Worm (Caenorhabditis elegans): Measurements from ENCODE around the gene R02D5.9.

The R02D5.9 gene

DNA sequence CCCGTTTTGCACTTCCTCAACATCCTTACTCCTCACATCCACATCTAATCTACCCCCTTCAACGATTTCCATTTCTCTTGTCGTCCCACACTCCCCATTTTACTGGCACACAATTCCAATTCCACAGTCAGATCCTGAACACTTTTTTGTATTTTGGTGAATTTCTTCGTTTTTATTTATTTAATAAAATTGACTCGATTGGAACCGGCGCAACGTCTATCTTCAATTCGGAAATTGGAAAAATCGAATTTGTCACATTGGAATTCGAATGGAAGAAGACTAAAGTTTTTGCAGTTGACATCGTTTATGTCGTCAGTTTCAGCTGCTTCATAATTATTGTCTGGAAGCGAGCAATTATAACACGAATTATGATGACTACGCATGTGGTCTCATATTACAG lies 16.3 kb upstream of the R02D5.9 start:
- TF ChIP-seq spr-1 (tag; optimal IDR thresholded peaks at IDR 0.05) (no peak), ces-1 (GFP tag; optimal IDR thresholded peaks at IDR 0.05) (peak; percentile 53)

DNA sequence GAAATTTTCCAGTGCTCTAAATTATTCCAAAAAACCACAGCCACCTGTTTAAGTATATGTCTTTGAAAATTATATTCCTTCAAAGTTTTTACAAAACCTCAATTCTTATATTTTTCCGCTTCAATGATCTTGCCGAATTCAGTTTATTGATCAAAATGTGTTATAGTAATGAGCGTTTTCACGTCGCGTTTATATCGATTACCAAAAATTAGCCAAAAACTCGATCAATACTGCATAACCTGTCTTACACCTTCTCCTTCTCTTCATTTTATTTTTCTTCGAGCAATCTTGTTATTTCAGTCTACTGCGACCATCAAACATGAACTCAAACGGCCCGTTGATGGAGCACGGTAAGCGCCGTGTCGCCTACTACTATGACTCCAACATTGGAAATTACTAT lies 14.2 kb upstream of the R02D5.9 start, which contains the start of gene hda-1:
hda-1 (plus strand) TSS at position 301 of the 400 bp plus-strand sequence.
- no peak for TF ChIP-seq T26A8.4 (GFP tag; IDR thresholded peaks at IDR 0.05)
- TF ChIP-seq jun-1 (tag; optimal IDR thresholded peaks at IDR 0.05): no peak
- TF ChIP-seq F44E2.7 (GFP tag; IDR thresholded peaks at IDR 0.05): no peak
- no peak for TF ChIP-seq ZK337.2 (GFP tag; IDR thresholded peaks at IDR 0.05)
- TF ChIP-seq lin-13 (GFP tag; optimal IDR thresholded peaks at IDR 0.05): no peak
- no peak for TF ChIP-seq aha-1 (tag)
- TF ChIP-seq hlh-30 (tag; optimal IDR thresholded peaks at IDR 0.05; ENCODE audit: insufficient read depth): no peak
- no peak for TF ChIP-seq daf-19 (GFP tag; conservative IDR thresholded peaks at IDR 0.05)
- TF ChIP-seq ama-1 (optimal IDR thresholded peaks at IDR 0.05): no peak
- TF ChIP-seq fos-1 (tag; optimal IDR thresholded peaks at IDR 0.05): no peak
- no peak for TF ChIP-seq daf-12 (tag; optimal IDR thresholded peaks at IDR 0.05)
- no peak for TF ChIP-seq zip-11 (GFP tag; IDR thresholded peaks at IDR 0.05)
- TF ChIP-seq snpc-4 (tag; optimal IDR thresholded peaks at IDR 0.05): no peak
- TF ChIP-seq sdz-12 (GFP tag; optimal IDR thresholded peaks at IDR 0.05): no peak

DNA sequence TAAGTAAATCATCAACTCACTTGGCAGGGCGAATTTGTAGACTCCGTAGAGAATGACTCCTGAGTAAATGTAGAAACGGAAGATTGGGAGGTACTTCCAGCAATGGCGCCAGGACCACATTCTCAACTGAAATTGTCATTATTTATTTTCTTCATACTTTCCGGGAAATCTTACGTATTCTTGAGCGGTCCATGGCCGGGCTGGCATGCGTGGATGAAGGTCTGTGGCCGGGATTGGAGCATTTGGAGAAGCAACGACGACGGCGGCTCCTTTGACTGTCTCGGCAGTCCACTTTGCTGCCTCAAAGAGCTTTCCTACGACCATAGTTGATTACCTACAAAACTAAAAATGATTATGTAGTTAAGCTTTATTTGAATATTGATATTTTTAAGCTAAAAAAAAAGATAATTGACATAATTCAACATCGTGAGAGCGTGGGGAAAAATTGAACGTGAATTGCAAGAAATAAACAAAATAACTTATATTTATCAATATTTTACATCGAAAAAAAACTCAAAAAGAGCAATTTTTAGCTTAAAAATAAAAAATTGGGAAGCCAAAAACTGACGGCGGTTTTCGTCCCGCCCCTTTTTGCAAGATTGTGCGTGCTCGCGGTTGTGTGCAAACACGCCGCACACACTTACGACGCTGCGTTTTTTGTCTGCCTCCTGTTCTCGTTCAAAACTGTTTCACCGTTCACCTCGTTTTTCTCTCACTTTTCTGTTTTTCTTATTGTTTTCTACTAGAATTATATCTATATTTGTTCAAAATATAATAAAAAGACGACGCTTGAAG lies 13.1 kb upstream of the R02D5.9 start, which contains the start of gene ril-1:
ril-1 (minus strand) TSS at position 342 of the 795 bp plus-strand sequence.
- peak; percentile 43 for TF ChIP-seq nhr-77 (tag; optimal IDR thresholded peaks at IDR 0.05)
- no peak for TF ChIP-seq daf-16 (GFP tag; optimal IDR thresholded peaks at IDR 0.05)
- peak; percentile 40 for TF ChIP-seq daf-16 (tag; optimal IDR thresholded peaks at IDR 0.05)
- TF ChIP-seq nhr-6 (tag; optimal IDR thresholded peaks at IDR 0.05): peak; percentile 89
- TF ChIP-seq mes-2 (tag; optimal IDR thresholded peaks at IDR 0.05; ENCODE audit: poor library complexity, severe bottlenecking): peak; percentile 77
- TF ChIP-seq hif-1 (tag; optimal IDR thresholded peaks at IDR 0.05): peak in 1 of 2 experiments; percentile 28
- TF ChIP-seq rbr-2 (tag; optimal IDR thresholded peaks at IDR 0.05): peak; percentile 41
- TF ChIP-seq ctbp-1 (GFP tag; IDR thresholded peaks at IDR 0.05): no peak
- TF ChIP-seq skn-1 (tag; optimal IDR thresholded peaks at IDR 0.05): no peak
- TF ChIP-seq nhr-111 (GFP tag; optimal IDR thresholded peaks at IDR 0.05): no peak
- TF ChIP-seq hlh-30 (tag; optimal IDR thresholded peaks at IDR 0.05; ENCODE audit: insufficient read depth): peak; percentile 35
- peak; percentile 77 for TF ChIP-seq aha-1 (tag)
- no peak for TF ChIP-seq ceh-28 (tag; optimal IDR thresholded peaks at IDR 0.05)
- TF ChIP-seq mxl-3 (GFP tag; optimal IDR thresholded peaks at IDR 0.05): peak; percentile 6
- peak; percentile 59 for TF ChIP-seq nhr-28 (tag; optimal IDR thresholded peaks at IDR 0.05)
- TF ChIP-seq lin-38 (GFP tag; IDR thresholded peaks at IDR 0.05): peak; percentile 62
- TF ChIP-seq snpc-4 (tag; optimal IDR thresholded peaks at IDR 0.05): no peak
- TF ChIP-seq lsy-2 (tag; optimal IDR thresholded peaks at IDR 0.05): peak in 1 of 2 experiments; percentile 66
- peak; percentile 45; the same call in 1 of the 2 replicates for TF ChIP-seq hmg-1.1 (GFP tag; IDR thresholded peaks at IDR 0.05)
- peak; percentile 53 for TF ChIP-seq dpl-1 (GFP tag; optimal IDR thresholded peaks at IDR 0.05)
- TF ChIP-seq lin-13 (GFP tag; optimal IDR thresholded peaks at IDR 0.05): peak; percentile 40
- TF ChIP-seq mep-1 (tag; optimal IDR thresholded peaks at IDR 0.05): peak; percentile 75

DNA sequence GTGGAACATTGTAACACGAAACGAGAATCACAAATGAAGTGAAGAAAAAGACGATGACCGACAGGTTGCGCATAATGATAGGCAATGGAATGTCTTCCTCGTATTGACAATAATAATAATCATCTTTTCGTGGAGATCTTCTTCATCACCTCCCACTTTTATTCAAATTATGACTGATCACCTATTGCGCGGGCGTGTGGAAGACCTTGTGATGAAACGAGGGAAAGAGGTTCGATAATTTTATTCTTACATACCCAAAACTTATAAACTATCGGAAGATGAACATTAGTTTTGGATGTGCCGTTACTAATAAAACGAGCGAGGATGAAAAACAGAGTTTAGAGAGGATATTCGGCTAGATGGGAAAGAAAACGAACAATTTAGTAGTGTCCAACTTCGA lies 12.2 kb upstream of the R02D5.9 start, which contains the start of gene C53A5.2:
C53A5.2 (minus strand) TSS at position 101 of the 400 bp plus-strand sequence.
- TF ChIP-seq dmd-6 (GFP tag; IDR thresholded peaks at IDR 0.05): no peak
- no peak for TF ChIP-seq cey-2 (tag; optimal IDR thresholded peaks at IDR 0.05; ENCODE audit: borderline replicate concordance, insufficient read depth)
- TF ChIP-seq jun-1 (tag; optimal IDR thresholded peaks at IDR 0.05): no peak
- no peak for TF ChIP-seq aly-2 (tag; optimal IDR thresholded peaks at IDR 0.05)

Data from whole organism, L4 larva.